Worm (Caenorhabditis elegans) whole organism, young adult: ENCODE results near the gene gtap-1.
"Not testable (repeated sequence)": the region's sequence is repeated elsewhere in the genome, so short reads cannot be mapped to it uniquely, and the experiment has no call there.

Experiments
- D2030.7 ChIP-seq: fragments of 200-800 bp; sonication (Bioruptor generic); IDR thresholded peaks from 2 replicates; pipeline ENCODE4 v1.3.6; 2022; ENCODE audit warnings: missing genetic modification reagents, missing genetic modification characterization, missing compliant biosample characterization
- F23B12.7 ChIP-seq: sonication (generic microtip); optimal IDR thresholded peaks from 2 replicates; lab custom pipeline; 2017; ENCODE audit warnings: missing genetic modification characterization, mild to moderate bottlenecking, missing compliant biosample characterization, antibody characterized with exemption, moderate library complexity; ENCODE audit not compliant: insufficient read depth
- F33H1.4 ChIP-seq: fragments of 200-800 bp; sonication (Bioruptor generic); IDR thresholded peaks from 2 replicates; pipeline ENCODE4 v1.3.6; 2022; ENCODE audit warnings: missing genetic modification reagents, missing genetic modification characterization, missing compliant biosample characterization
- Y53F4B.3 ChIP-seq: fragments of 200-800 bp; sonication (Bioruptor generic); IDR thresholded peaks from 2 replicates; pipeline ENCODE4 v1.3.6; 2022; ENCODE audit warnings: missing genetic modification reagents, missing genetic modification characterization, missing compliant biosample characterization
- Y95B8A.8 ChIP-seq: fragments of 200-800 bp; sonication (Bioruptor generic); IDR thresholded peaks from 2 replicates; pipeline ENCODE4 v1.3.6; 2022; ENCODE audit warnings: missing genetic modification reagents, missing genetic modification characterization, missing compliant biosample characterization
- akir-1 ChIP-seq: fragments of 200-800 bp; sonication (Bioruptor generic); optimal IDR thresholded peaks from 2 replicates; lab custom pipeline; 2018; ENCODE audit warnings: mild to moderate bottlenecking, missing genetic modification characterization, moderate library complexity, missing compliant biosample characterization
- aptf-3 ChIP-seq: fragments of 200-800 bp; sonication (Bioruptor generic); IDR thresholded peaks from 2 replicates; pipeline ENCODE4 v1.3.6; 2022; ENCODE audit warnings: missing genetic modification characterization, missing compliant biosample characterization
- athp-1 ChIP-seq: sonication (generic microtip); optimal IDR thresholded peaks from 2 replicates; lab custom pipeline; 2017; ENCODE audit warnings: mild to moderate bottlenecking, missing genetic modification characterization, missing compliant biosample characterization
- attf-3 ChIP-seq: fragments of 200-800 bp; sonication (Bioruptor generic); conservative IDR thresholded peaks from 2 replicates; pipeline ENCODE4 v1.3.6; 2022; ENCODE audit warnings: missing genetic modification reagents, missing genetic modification characterization, missing compliant biosample characterization
- ccch-3 ChIP-seq: fragments of 200-800 bp; sonication (Bioruptor generic); optimal IDR thresholded peaks from 2 replicates; lab custom pipeline; 2018; ENCODE audit warnings: mild to moderate bottlenecking, missing genetic modification characterization, missing compliant biosample characterization
- ceh-100 ChIP-seq: fragments of 200-800 bp; sonication (Bioruptor generic); IDR thresholded peaks from 2 replicates; pipeline ENCODE4 v1.3.6; 2022; ENCODE audit warnings: missing genetic modification reagents, missing genetic modification characterization, missing compliant biosample characterization
- ceh-58 ChIP-seq: fragments of 200-800 bp; sonication (Bioruptor generic); IDR thresholded peaks from 2 replicates; pipeline ENCODE4 v1.3.6; 2022; ENCODE audit warnings: missing genetic modification characterization, missing compliant biosample characterization
- dox-1 ChIP-seq: fragments of 200-800 bp; sonication (Bioruptor generic); IDR thresholded peaks from 2 replicates; pipeline ENCODE4 v1.3.6; 2022; ENCODE audit warnings: missing genetic modification reagents, missing genetic modification characterization, missing compliant biosample characterization
- ets-4 ChIP-seq: fragments of 200-800 bp; sonication (Bioruptor generic); optimal IDR thresholded peaks from 2 replicates; lab custom pipeline; 2018; ENCODE audit warnings: mild to moderate bottlenecking, missing genetic modification characterization, missing compliant biosample characterization
- hlh-26 ChIP-seq: fragments of 200-800 bp; sonication (Bioruptor generic); conservative IDR thresholded peaks from 2 replicates; pipeline ENCODE4 v1.3.6; 2022; ENCODE audit warnings: missing genetic modification reagents, missing genetic modification characterization, missing compliant biosample characterization
- hmg-1.2 ChIP-seq: fragments of 200-800 bp; sonication (Bioruptor generic); IDR thresholded peaks from 2 replicates; pipeline ENCODE4 v1.3.6; 2022; ENCODE audit warnings: missing genetic modification reagents, missing genetic modification characterization, missing compliant biosample characterization
- lag-1 ChIP-seq: fragments of 200-800 bp; sonication (Bioruptor generic); IDR thresholded peaks from 2 replicates; pipeline ENCODE4 v1.3.6; 2022; ENCODE audit warnings: missing genetic modification reagents, missing genetic modification characterization, missing compliant biosample characterization
- lin-26 ChIP-seq: fragments of 200-800 bp; sonication (Bioruptor generic); IDR thresholded peaks from 2 replicates; pipeline ENCODE4 v1.3.6; 2022; ENCODE audit warnings: missing genetic modification reagents, missing genetic modification characterization, missing compliant biosample characterization
- lin-35 ChIP-seq, 3 experiments: fragments of 150-350 bp in 2 of 3; sonication (generic microtip) in 1 of 3; optimal IDR thresholded peaks; 2 replicates each; lab custom pipeline; 2014 to 2018; ENCODE audit warnings: missing biosample characterization in 3 of 3, missing genetic modification characterization in 3 of 3, missing genetic modification reagents in 3 of 3
- lin-54 ChIP-seq: fragments of 200-800 bp; sonication (Bioruptor generic); optimal IDR thresholded peaks from 2 replicates; lab custom pipeline; 2018; ENCODE audit warnings: mild to moderate bottlenecking, missing genetic modification characterization, missing compliant biosample characterization
- lsl-1 ChIP-seq: fragments of 200-800 bp; sonication (Bioruptor generic); optimal IDR thresholded peaks from 2 replicates; lab custom pipeline; 2018; ENCODE audit warnings: mild to moderate bottlenecking, missing genetic modification characterization, moderate library complexity, missing compliant biosample characterization
- lsy-27 ChIP-seq: sonication (generic microtip); optimal IDR thresholded peaks from 2 replicates; lab custom pipeline; 2017; ENCODE audit warnings: missing genetic modification characterization, mild to moderate bottlenecking, missing compliant biosample characterization, antibody characterized with exemption, missing genotype, borderline replicate concordance; ENCODE audit not compliant: insufficient read depth
- mcd-1 ChIP-seq: fragments of 200-800 bp; sonication (Bioruptor generic); IDR thresholded peaks from 2 replicates; pipeline ENCODE4 v1.3.6; 2022; ENCODE audit warnings: missing genetic modification reagents, missing genetic modification characterization, missing compliant biosample characterization
- mel-28 ChIP-seq: sonication (generic microtip); optimal IDR thresholded peaks from 2 replicates; lab custom pipeline; 2016; ENCODE audit warnings: borderline replicate concordance, mild to moderate bottlenecking, missing genetic modification characterization, missing compliant biosample characterization
- nfya-2 ChIP-seq: fragments of 200-800 bp; sonication (Bioruptor generic); IDR thresholded peaks from 2 replicates; pipeline ENCODE4 v1.3.6; 2022; ENCODE audit warnings: missing genetic modification reagents, missing genetic modification characterization, missing compliant biosample characterization
- nhr-80 ChIP-seq: sonication (generic microtip); optimal IDR thresholded peaks from 2 replicates; lab custom pipeline; 2016; ENCODE audit warnings: missing genetic modification characterization, missing compliant biosample characterization
- pbrm-1 ChIP-seq: fragments of 200-800 bp; sonication (Bioruptor generic); IDR thresholded peaks from 2 replicates; pipeline ENCODE4 v1.3.6; 2022; ENCODE audit warnings: missing genetic modification reagents, missing genetic modification characterization, missing compliant biosample characterization
- pha-4 ChIP-seq: fragments of 150-350 bp; sonication (generic microtip); optimal IDR thresholded peaks from 2 replicates; lab custom pipeline; 2014; ENCODE audit warnings: missing biosample characterization, missing genetic modification reagents, missing genetic modification characterization
- rcor-1 ChIP-seq: fragments of 200-800 bp; sonication (Bioruptor generic); IDR thresholded peaks from 2 replicates; pipeline ENCODE4 v1.3.6; 2022; ENCODE audit warnings: missing genetic modification reagents, missing genetic modification characterization, missing compliant biosample characterization
- repo-1 ChIP-seq: sonication (generic microtip); optimal IDR thresholded peaks from 2 replicates; lab custom pipeline; 2017; ENCODE audit warnings: mild to moderate bottlenecking, missing genetic modification characterization, missing compliant biosample characterization
- snpc-1.1 ChIP-seq: sonication (generic microtip); optimal IDR thresholded peaks from 2 replicates; lab custom pipeline; 2017; ENCODE audit warnings: missing genetic modification characterization, mild to moderate bottlenecking, missing compliant biosample characterization, antibody characterized with exemption, moderate library complexity, missing genotype, missing genetic modification reagents; ENCODE audit not compliant: insufficient read depth
- snpc-1.3 ChIP-seq: sonication (generic microtip); optimal IDR thresholded peaks from 2 replicates; lab custom pipeline; 2017; ENCODE audit warnings: missing genetic modification characterization, mild to moderate bottlenecking, missing compliant biosample characterization, antibody characterized with exemption, moderate library complexity, missing genotype, missing genetic modification reagents; ENCODE audit not compliant: insufficient read depth
- snpc-4 ChIP-seq, 5 experiments: fragments of 150-350 bp in 1 of 5; sonication (generic microtip) in 4 of 5; optimal IDR thresholded peaks; 2 replicates each; lab custom pipeline; 2014 to 2018; ENCODE audit warnings: missing genetic modification characterization in 5 of 5, missing biosample characterization in 3 of 5, antibody characterized with exemption in 2 of 5, mild to moderate bottlenecking in 2 of 5, missing compliant biosample characterization in 2 of 5, missing genotype in 2 of 5, moderate library complexity in 2 of 5, missing genetic modification reagents in 1 of 5
- tbp1 ChIP-seq: fragments of 200-800 bp; sonication (Bioruptor generic); optimal IDR thresholded peaks from 2 replicates; lab custom pipeline; 2018; ENCODE audit warnings: mild to moderate bottlenecking, missing genetic modification characterization, missing compliant biosample characterization
- xnd-1 ChIP-seq: sonication (generic microtip); optimal IDR thresholded peaks from 2 replicates; lab custom pipeline; 2016; ENCODE audit warnings: missing genotype, missing genetic modification reagents, missing genetic modification characterization, missing compliant biosample characterization
- zfh-2 ChIP-seq: fragments of 200-800 bp; sonication (Bioruptor generic); conservative IDR thresholded peaks from 2 replicates; pipeline ENCODE4 v1.3.6; 2022; ENCODE audit warnings: missing genetic modification reagents, missing genetic modification characterization, missing compliant biosample characterization
- ztf-28 ChIP-seq: fragments of 200-800 bp; sonication (Bioruptor generic); IDR thresholded peaks from 2 replicates; pipeline ENCODE4 v1.3.6; 2022; ENCODE audit warnings: missing genetic modification reagents, missing genetic modification characterization, missing compliant biosample characterization

gtap-1 gene

DNA sequence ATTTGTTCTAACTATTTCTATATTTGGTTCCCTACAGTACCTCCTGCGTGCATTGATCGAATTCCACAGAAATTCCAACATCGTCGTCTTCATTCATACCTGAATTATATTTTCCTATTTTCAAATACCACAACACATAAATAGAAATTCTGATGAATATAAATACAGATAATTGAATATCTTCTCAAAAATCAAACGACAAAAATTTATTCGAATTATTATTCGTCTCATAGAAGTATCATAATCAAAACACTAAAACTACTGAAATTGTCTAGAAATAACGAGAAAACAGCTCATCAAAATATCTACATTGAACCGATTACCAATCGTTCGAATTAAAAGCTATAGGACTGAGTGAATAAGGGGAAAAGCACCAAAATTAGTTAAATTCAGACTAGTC, at the start of gene gtap-1:
Gene gtap-1, minus strand, starts transcription at position 101 of the 400 bp plus-strand sequence.
- TF ChIP-seq snpc-1.3 (tag; lab: Kevin White, UChicago) (no peak), akir-1 (GFP tag; lab: Kevin White, UChicago) (no peak), Y53F4B.3 (GFP tag; lab: Robert Waterston, UW) (no peak)
- TF ChIP-seq, all 124 proteins: peak for 0

DNA sequence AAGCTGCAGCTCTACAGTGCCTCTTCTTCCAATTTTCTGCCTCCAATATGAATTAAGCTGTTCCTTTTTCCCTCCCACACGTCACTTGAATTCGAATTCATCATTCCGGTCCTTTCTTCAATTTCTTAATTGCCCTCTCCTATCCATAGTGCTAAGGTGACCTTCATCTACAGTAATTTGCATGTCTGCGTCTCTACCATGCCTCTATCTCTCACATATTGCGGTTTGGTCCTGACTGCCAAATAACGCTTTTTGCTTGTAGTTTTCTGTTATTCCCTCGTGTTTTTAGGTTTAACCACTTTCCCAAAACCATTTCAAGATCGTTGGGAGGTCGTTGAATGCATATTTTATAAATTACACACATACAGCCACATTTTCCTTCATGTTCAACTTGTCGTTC, 47.6 kb upstream of the gtap-1 start:
- TF ChIP-seq lin-26 (0 out of 2 replicates have a peak, but pooled peaks have one; percentile 25), xnd-1 (tag; lab: Kevin White, UChicago) (no peak)

DNA sequence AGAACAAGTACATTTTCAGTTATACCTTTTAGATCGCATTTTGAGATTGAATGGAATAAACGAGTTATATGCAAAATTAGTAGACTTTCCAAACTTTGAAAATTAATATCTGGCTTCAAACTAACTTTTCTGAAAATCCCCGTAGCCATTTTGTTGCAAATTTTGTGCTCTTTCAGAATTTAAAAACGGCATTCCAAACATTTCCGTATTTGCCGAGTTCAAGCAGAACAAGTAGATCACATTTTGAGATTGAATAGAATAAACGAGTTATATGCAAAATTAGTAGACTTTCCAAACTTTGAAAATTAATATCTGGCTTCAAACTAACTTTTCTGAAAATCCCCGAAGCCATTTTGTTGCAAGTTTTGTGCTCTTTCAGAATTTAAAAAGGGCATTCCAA, 43.5 kb upstream of the gtap-1 start, which contains the start of gene F55C12.2:
Gene F55C12.2, plus strand, starts transcription at position 301 of the 400 bp plus-strand sequence.
- TF ChIP-seq rcor-1 (GFP tag; lab: Robert Waterston, UW); ccch-3 (GFP tag; lab: Kevin White, UChicago); ets-4: not testable (repeated sequence)

DNA sequence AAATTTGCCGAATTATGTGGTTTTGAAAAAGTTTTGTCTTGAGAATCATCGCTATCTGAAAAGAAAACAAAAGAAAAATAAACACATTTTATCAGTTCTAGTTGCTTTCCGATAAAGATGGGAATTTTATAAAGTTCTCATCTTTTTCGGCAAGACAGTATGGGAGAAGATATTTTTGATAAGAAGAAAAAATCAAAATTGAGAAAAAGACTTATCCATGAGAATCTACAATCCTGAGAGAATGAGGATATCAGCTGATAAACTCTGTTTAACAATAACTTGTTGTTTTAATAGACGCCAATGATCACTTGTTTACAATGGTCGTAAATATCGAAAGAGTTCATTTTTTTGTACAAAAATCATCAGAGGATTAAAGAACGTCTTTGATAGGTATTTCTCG, 43.0 kb upstream of the gtap-1 start, which contains the start of gene F55C12.6:
Gene F55C12.6, minus strand, starts transcription at position 101 of the 400 bp plus-strand sequence.
- TF ChIP-seq mel-28 (no peak), nfya-2 (no peak), snpc-1.1 (tag; lab: Kevin White, UChicago) (no peak), ceh-100 (GFP tag; lab: Robert Waterston, UW) (no peak)
- TF ChIP-seq, all 124 proteins: peak for 0

DNA sequence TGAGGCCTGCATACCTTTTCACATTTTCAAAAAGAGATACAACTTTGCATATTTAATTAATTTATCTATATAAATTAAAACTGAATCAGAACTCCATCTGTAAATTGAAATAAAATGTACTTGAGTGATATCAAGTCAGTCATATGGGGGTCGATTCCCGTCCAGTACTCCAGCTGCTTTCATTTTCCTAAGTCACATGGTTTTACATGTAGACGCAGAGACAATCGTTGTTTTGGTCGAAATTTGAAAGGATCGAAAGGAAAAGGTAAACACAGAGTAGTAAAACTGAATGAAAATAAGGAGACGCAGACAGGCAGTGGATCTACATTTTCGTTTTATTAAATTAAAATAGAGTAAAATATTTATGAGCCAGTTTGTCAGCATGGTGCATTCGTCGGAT, 41.1 kb upstream of the gtap-1 start:
- TF ChIP-seq pha-4 (tag; lab: Kevin White, UChicago) (peak; percentile 26), F33H1.4 (GFP tag; lab: Robert Waterston, UW) (no peak), aptf-3 (GFP tag; lab: Robert Waterston, UW) (no peak)
- TF ChIP-seq, all 124 proteins: peak for 1

DNA sequence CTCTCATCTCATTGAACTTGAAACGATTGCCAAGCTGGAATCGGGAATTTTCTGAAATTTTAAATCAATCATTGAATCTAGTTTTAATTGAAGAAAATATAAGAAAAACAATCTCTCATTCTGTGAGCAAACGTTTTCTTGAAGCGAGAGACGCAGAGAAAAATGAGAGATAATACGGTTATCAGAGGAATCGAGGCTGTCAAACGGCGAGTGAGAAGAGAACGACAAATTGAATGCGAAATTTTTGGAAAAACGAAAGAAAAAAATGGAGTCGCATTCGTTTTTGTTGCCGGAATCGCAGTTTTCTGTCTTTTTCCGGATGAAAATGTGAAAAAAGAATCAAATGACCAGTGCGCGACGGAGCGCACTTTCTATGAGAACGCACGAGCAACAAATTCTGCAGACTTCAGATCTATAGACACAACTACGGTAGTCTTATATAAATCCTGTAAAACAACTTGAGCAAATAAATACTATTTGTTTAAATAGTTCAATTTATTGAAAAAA, 40.6 kb upstream of the gtap-1 start, which contains the start of gene tex-2:
Gene tex-2, minus strand, starts transcription at position 51 of the 507 bp plus-strand sequence.
- TF ChIP-seq mcd-1 (GFP tag; lab: Robert Waterston, UW) (peak; percentile 85), ztf-28 (GFP tag; lab: Robert Waterston, UW) (no peak), hmg-1.2 (GFP tag; lab: Robert Waterston, UW) (peak; percentile 70; the same call in 1 of the 2 replicates), ceh-58 (GFP tag; lab: Robert Waterston, UW) (no peak), lin-54 (GFP tag; lab: Kevin White, UChicago) (peak; percentile 20), attf-3 (GFP tag; lab: Robert Waterston, UW) (no peak), ceh-100 (GFP tag; lab: Robert Waterston, UW) (peak; percentile 94), repo-1 (tag; lab: Kevin White, UChicago) (no peak), pbrm-1 (GFP tag; lab: Robert Waterston, UW) (peak; percentile 47; the same call in 1 of the 2 replicates), nhr-80 (tag; lab: Kevin White, UChicago) (peak; percentile 84), hlh-26 (GFP tag; lab: Robert Waterston, UW) (no peak), Y95B8A.8 (no peak), dox-1 (GFP tag; lab: Robert Waterston, UW) (peak; percentile 70), zfh-2 (GFP tag; lab: Robert Waterston, UW) (peak; percentile 33; the same call in 1 of the 2 replicates), D2030.7 (GFP tag; lab: Robert Waterston, UW) (peak; percentile 39; the same call in 1 of the 2 replicates), athp-1 (tag; lab: Kevin White, UChicago) (no peak), tbp1 (peak; percentile 11), lsl-1 (peak; percentile 15), snpc-4 (GFP tag; optimal IDR thresholded peaks at IDR 0.05; lab: Kevin White, UChicago) (no peak), snpc-4 (tag; optimal IDR thresholded peaks at IDR 0.05; lab: Kevin White, UChicago) (peak in 1 of 4 experiments; percentile 51), lin-35 (GFP tag; optimal IDR thresholded peaks at IDR 0.05; lab: Kevin White, UChicago) (no peak), lsy-27 (tag; lab: Kevin White, UChicago) (peak; percentile 14), F23B12.7 (tag; lab: Kevin White, UChicago) (peak; percentile 48), lag-1 (no peak)
